Fruit fly (Drosophila melanogaster) S2 (cell line): ENCODE results near the gene CG10969.

Source experiments
- CG8478 ChIP-seq: fragments of >200 bp; optimal IDR thresholded peaks from 2 replicates; lab custom pipeline; 2018
- CTCF ChIP-seq, 2 experiments: fragments of >200 bp; optimal IDR thresholded peaks; 2 replicates each; lab custom pipeline; 2018

DNA sequence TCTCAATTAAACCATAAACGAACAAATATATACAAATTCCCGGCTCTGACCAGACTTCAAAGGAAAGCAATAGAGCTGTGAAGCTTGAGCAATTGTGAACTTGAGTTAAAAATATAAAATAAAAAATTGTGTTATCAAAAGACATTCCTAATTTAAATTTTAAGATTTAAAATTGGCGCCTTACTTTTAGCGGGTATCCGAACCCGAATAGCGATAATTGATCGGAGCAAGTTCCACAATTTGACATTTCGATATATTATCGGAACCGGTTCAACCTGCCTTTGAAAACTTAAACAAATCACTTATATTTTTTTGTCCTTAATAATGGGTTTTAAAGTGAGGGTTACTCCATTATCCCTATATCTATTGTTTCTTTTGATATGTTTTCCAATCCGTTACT, 48.2 kb downstream of the CG10969 start:
- TF ChIP-seq CG8478 (no peak), CTCF (optimal IDR thresholded peaks at IDR 0.05; lab: Kevin White, UChicago) (peak in 1 of 2 experiments; percentile 18)
